Worm (Caenorhabditis elegans) whole organism, L2 larva: Measurements from ENCODE around the gene vab-7.

Source experiments
- C34F6.9 ChIP-seq: fragments of 150-350 bp; optimal IDR thresholded peaks from 2 replicates; lab custom pipeline; 2014; ENCODE audit warnings: missing biosample characterization, missing genetic modification characterization
- F13H6.1 ChIP-seq: sonication (generic microtip); optimal IDR thresholded peaks from 2 replicates; lab custom pipeline; 2016; ENCODE audit warnings: missing genetic modification characterization, missing compliant biosample characterization
- R02D3.7 ChIP-seq: fragments of 150-350 bp; optimal IDR thresholded peaks from 2 replicates; lab custom pipeline; 2014; ENCODE audit warnings: missing biosample characterization, missing genetic modification characterization
- Y55F3AM.14 ChIP-seq: fragments of 200-800 bp; sonication (Bioruptor generic); optimal IDR thresholded peaks from 2 replicates; lab custom pipeline; 2018; ENCODE audit warnings: mild to moderate bottlenecking, missing genetic modification characterization, missing compliant biosample characterization
- ZK546.5 ChIP-seq: sonication (generic microtip); optimal IDR thresholded peaks from 2 replicates; lab custom pipeline; 2017; ENCODE audit warnings: missing biosample characterization, missing genetic modification characterization
- alr-1 ChIP-seq: fragments of 150-350 bp; optimal IDR thresholded peaks from 2 replicates; lab custom pipeline; 2014; ENCODE audit warnings: missing biosample characterization, missing genetic modification characterization
- aly-2 ChIP-seq: fragments of 150-350 bp; optimal IDR thresholded peaks from 2 replicates; lab custom pipeline; 2014; ENCODE audit warnings: missing biosample characterization, missing genetic modification characterization
- ama-1 ChIP-seq: fragments of 150-350 bp; optimal IDR thresholded peaks from 2 replicates; lab custom pipeline; 2018; ENCODE audit warnings: inconsistent platforms
- blmp-1 ChIP-seq: sonication (generic microtip); optimal IDR thresholded peaks from 2 replicates; lab custom pipeline; 2017; ENCODE audit warnings: missing genetic modification characterization, mild to moderate bottlenecking, missing compliant biosample characterization, antibody characterized with exemption, moderate library complexity; ENCODE audit not compliant: insufficient read depth
- ceh-16 ChIP-seq: fragments of 150-350 bp; optimal IDR thresholded peaks from 2 replicates; lab custom pipeline; 2014; ENCODE audit warnings: missing biosample characterization, missing genetic modification characterization
- ceh-82 ChIP-seq: fragments of 150-350 bp; optimal IDR thresholded peaks from 2 replicates; lab custom pipeline; 2014; ENCODE audit warnings: missing biosample characterization, missing genetic modification characterization
- crh-2 ChIP-seq: sonication (generic microtip); optimal IDR thresholded peaks from 2 replicates; lab custom pipeline; 2017; ENCODE audit warnings: missing biosample characterization, missing genetic modification characterization
- dmd-4 ChIP-seq: sonication (generic microtip); optimal IDR thresholded peaks from 2 replicates; lab custom pipeline; 2017; ENCODE audit warnings: missing biosample characterization, missing genetic modification characterization
- egl-27 ChIP-seq: sonication (generic microtip); optimal IDR thresholded peaks from 3 replicates; lab custom pipeline; 2017; ENCODE audit warnings: missing biosample characterization, missing genetic modification reagents, missing genetic modification characterization
- elt-1 ChIP-seq: fragments of 150-350 bp; optimal IDR thresholded peaks from 2 replicates; lab custom pipeline; 2014; ENCODE audit warnings: missing biosample characterization, missing genetic modification characterization
- elt-3 ChIP-seq: sonication (generic microtip); optimal IDR thresholded peaks from 2 replicates; lab custom pipeline; 2017; ENCODE audit warnings: missing biosample characterization, missing genetic modification characterization
- fos-1 ChIP-seq: fragments of 150-350 bp; optimal IDR thresholded peaks from 2 replicates; lab custom pipeline; 2014; ENCODE audit warnings: missing biosample characterization, missing genetic modification characterization
- gmeb-1 ChIP-seq: fragments of 150-350 bp; optimal IDR thresholded peaks from 2 replicates; lab custom pipeline; 2014; ENCODE audit warnings: missing biosample characterization, missing genetic modification characterization
- lin-11 ChIP-seq: fragments of 150-350 bp; sonication (generic microtip); optimal IDR thresholded peaks from 2 replicates; lab custom pipeline; 2014; ENCODE audit warnings: missing biosample characterization, missing genetic modification characterization, inconsistent platforms, mixed read lengths
- lin-13 ChIP-seq: fragments of 150-350 bp; optimal IDR thresholded peaks from 2 replicates; lab custom pipeline; 2014; ENCODE audit warnings: missing biosample characterization, missing genetic modification reagents, missing genetic modification characterization
- lin-39 ChIP-seq: fragments of 150-350 bp; optimal IDR thresholded peaks from 2 replicates; lab custom pipeline; 2014; ENCODE audit warnings: missing biosample characterization, missing genetic modification reagents, missing genetic modification characterization
- lsy-2 ChIP-seq, 2 experiments: fragments of 150-350 bp in 1 of 2; sonication (generic microtip) in 1 of 2; optimal IDR thresholded peaks; 2 replicates each; lab custom pipeline; 2014 to 2017; ENCODE audit warnings: missing biosample characterization in 2 of 2, missing genetic modification characterization in 2 of 2
- mab-5 ChIP-seq: fragments of 150-350 bp; optimal IDR thresholded peaks from 2 replicates; lab custom pipeline; 2014; ENCODE audit warnings: missing biosample characterization, missing genetic modification characterization
- mbf-1 ChIP-seq: sonication (generic microtip); optimal IDR thresholded peaks from 2 replicates; lab custom pipeline; 2017; ENCODE audit warnings: missing biosample characterization, missing genetic modification characterization
- mdl-1 ChIP-seq, 2 experiments: fragments of 150-350 bp in 1 of 2; sonication (generic microtip) in 1 of 2; optimal IDR thresholded peaks; 2 replicates each; lab custom pipeline; 2017; ENCODE audit warnings: missing biosample characterization in 2 of 2, missing genetic modification characterization in 2 of 2
- nhr-10 ChIP-seq: sonication (generic microtip); optimal IDR thresholded peaks from 2 replicates; lab custom pipeline; 2017; ENCODE audit warnings: missing biosample characterization, missing genetic modification characterization
- nhr-11 ChIP-seq: fragments of 150-350 bp; optimal IDR thresholded peaks from 2 replicates; lab custom pipeline; 2014; ENCODE audit warnings: missing biosample characterization, missing genetic modification characterization
- nhr-12 ChIP-seq: fragments of 150-350 bp; optimal IDR thresholded peaks from 2 replicates; lab custom pipeline; 2014; ENCODE audit warnings: missing biosample characterization, missing genetic modification characterization
- nhr-129 ChIP-seq: fragments of 150-350 bp; optimal IDR thresholded peaks from 2 replicates; lab custom pipeline; 2014; ENCODE audit warnings: missing biosample characterization, missing genetic modification characterization
- nhr-21 ChIP-seq: fragments of 150-350 bp; optimal IDR thresholded peaks from 2 replicates; lab custom pipeline; 2014; ENCODE audit warnings: missing biosample characterization, missing genetic modification characterization
- nhr-23 ChIP-seq: fragments of 150-350 bp; optimal IDR thresholded peaks from 2 replicates; lab custom pipeline; 2014; ENCODE audit warnings: missing biosample characterization, missing genetic modification reagents, missing genetic modification characterization
- nhr-237 ChIP-seq: fragments of 150-350 bp; optimal IDR thresholded peaks from 2 replicates; lab custom pipeline; 2014; ENCODE audit warnings: missing biosample characterization, missing genetic modification characterization
- nhr-25 ChIP-seq: fragments of 150-350 bp; sonication (generic microtip); optimal IDR thresholded peaks from 3 replicates; lab custom pipeline; 2014; ENCODE audit warnings: missing biosample characterization, missing genetic modification characterization
- nhr-6 ChIP-seq: fragments of 150-350 bp; optimal IDR thresholded peaks from 2 replicates; lab custom pipeline; 2014; ENCODE audit warnings: missing biosample characterization, missing genetic modification characterization
- nhr-77 ChIP-seq: fragments of 150-350 bp; optimal IDR thresholded peaks from 2 replicates; lab custom pipeline; 2014; ENCODE audit warnings: missing biosample characterization, missing genetic modification characterization
- peb-1 ChIP-seq: fragments of 150-350 bp; optimal IDR thresholded peaks from 2 replicates; lab custom pipeline; 2014; ENCODE audit warnings: missing biosample characterization, missing genetic modification characterization
- sem-4 ChIP-seq: fragments of 150-350 bp; optimal IDR thresholded peaks from 2 replicates; lab custom pipeline; 2014; ENCODE audit warnings: missing biosample characterization, missing genetic modification reagents, missing genetic modification characterization
- skn-1 ChIP-seq: sonication (generic microtip); optimal IDR thresholded peaks from 2 replicates; lab custom pipeline; 2017; ENCODE audit warnings: missing biosample characterization, missing genetic modification characterization
- sma-3 ChIP-seq: sonication (generic microtip); optimal IDR thresholded peaks from 2 replicates; lab custom pipeline; 2016; ENCODE audit warnings: missing genetic modification reagents, missing genetic modification characterization, missing compliant biosample characterization
- sma-9 ChIP-seq, 2 experiments: fragments of 150-350 bp in 1 of 2; sonication (generic microtip) in 1 of 2; optimal IDR thresholded peaks; 2 replicates each; lab custom pipeline; 2014 to 2016; ENCODE audit warnings: missing genetic modification characterization in 2 of 2, mild to moderate bottlenecking in 1 of 2, missing biosample characterization in 1 of 2, missing compliant biosample characterization in 1 of 2, missing genetic modification reagents in 1 of 2, moderate library complexity in 1 of 2
- snpc-4 ChIP-seq: fragments of 150-350 bp; optimal IDR thresholded peaks from 2 replicates; lab custom pipeline; 2014; ENCODE audit warnings: missing biosample characterization, missing genetic modification characterization
- unc-39 ChIP-seq: fragments of 150-350 bp; optimal IDR thresholded peaks from 2 replicates; lab custom pipeline; 2014; ENCODE audit warnings: missing biosample characterization, missing genetic modification characterization
- unc-55 ChIP-seq: fragments of 150-350 bp; sonication (generic microtip); optimal IDR thresholded peaks from 3 replicates; lab custom pipeline; 2014; ENCODE audit warnings: missing biosample characterization, missing genetic modification reagents, missing genetic modification characterization
- unc-62 ChIP-seq: fragments of 150-350 bp; optimal IDR thresholded peaks from 2 replicates; lab custom pipeline; 2014; ENCODE audit warnings: missing biosample characterization, missing genetic modification reagents, missing genetic modification characterization
- zag-1 ChIP-seq: fragments of 150-350 bp; optimal IDR thresholded peaks from 2 replicates; lab custom pipeline; 2014; ENCODE audit warnings: missing biosample characterization, missing genetic modification characterization
- ztf-1 ChIP-seq: fragments of 200-800 bp; sonication (Bioruptor generic); conservative IDR thresholded peaks from 2 replicates; pipeline ENCODE4 v1.3.6; 2022; ENCODE audit warnings: missing genetic modification characterization, missing compliant biosample characterization
- ztf-11 ChIP-seq: sonication (generic microtip); optimal IDR thresholded peaks from 2 replicates; lab custom pipeline; 2017; ENCODE audit warnings: missing biosample characterization, missing genetic modification characterization
- ztf-4 ChIP-seq: fragments of 150-350 bp; optimal IDR thresholded peaks from 2 replicates; lab custom pipeline; 2014; ENCODE audit warnings: missing biosample characterization, missing genetic modification characterization

vab-7 gene

DNA sequence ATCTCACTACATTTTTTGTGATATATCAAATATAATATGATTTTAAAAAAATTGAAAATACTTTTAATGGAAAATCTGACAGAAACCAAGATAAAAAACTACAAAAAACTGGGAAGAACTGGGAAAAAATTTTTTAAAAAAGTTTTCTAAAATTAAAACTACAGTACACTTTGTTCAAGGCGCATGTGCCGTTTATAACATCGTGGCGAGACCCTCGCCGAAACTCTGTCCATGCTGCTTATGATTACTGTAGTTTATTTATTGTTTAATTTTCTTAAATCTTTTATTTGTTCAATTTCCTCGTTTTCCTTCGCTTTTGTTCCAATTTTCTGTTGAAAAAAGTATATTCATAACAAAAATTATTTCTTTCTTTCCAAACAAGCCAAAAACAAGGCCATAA is 38.7 kb upstream of the vab-7 start, which contains the start of gene athp-1:
Gene athp-1, plus strand, starts transcription at position 305 of the 400 bp plus-strand sequence.
- TF ChIP-seq skn-1 (tag; lab: Kevin White, UChicago) (no peak), F13H6.1 (tag; lab: Kevin White, UChicago) (no peak), C34F6.9 (tag; lab: Kevin White, UChicago) (no peak), elt-1 (tag; lab: Kevin White, UChicago) (no peak), mdl-1 (tag; optimal IDR thresholded peaks at IDR 0.05; lab: Kevin White, UChicago) (no peak), ama-1 (no peak), zag-1 (no peak), lsy-2 (tag; optimal IDR thresholded peaks at IDR 0.05; lab: Kevin White, UChicago) (no peak), ztf-11 (tag; lab: Kevin White, UChicago) (no peak), nhr-129 (tag; lab: Kevin White, UChicago) (no peak), sma-9 (GFP tag; optimal IDR thresholded peaks at IDR 0.05; lab: Kevin White, UChicago) (no peak), sma-9 (tag; optimal IDR thresholded peaks at IDR 0.05; lab: Kevin White, UChicago) (no peak), nhr-11 (no peak), nhr-25 (no peak), nhr-77 (no peak)
- TF ChIP-seq, all 48 proteins: peak for 0

DNA sequence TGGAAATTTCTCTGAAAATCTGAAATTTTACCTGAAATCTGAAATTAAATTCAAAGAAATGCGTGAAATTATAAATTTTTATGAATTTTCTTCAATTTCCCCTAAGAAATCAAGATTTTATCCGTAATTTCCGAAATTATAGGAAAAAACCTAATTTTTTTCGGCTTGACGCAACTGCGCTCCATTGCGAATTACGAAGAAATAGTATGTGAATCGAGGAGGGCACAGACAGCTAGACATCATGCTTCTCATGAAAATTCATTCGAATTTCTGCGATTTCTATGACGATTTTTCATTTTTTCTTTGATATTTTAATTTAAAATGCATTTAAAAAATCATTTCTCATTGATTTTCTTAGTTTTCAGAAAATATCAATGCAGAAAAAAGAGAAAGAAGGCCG is 38.1 kb upstream of the vab-7 start:
- TF ChIP-seq nhr-23 (tag; lab: Kevin White, UChicago) (no peak), nhr-21 (peak; percentile 52), fos-1 (tag; lab: Kevin White, UChicago) (no peak), ceh-16 (no peak), lsy-2 (tag; optimal IDR thresholded peaks at IDR 0.05; lab: Kevin White, UChicago) (peak; percentile 59 to 84), lin-13 (peak; percentile 62), alr-1 (tag; lab: Kevin White, UChicago) (no peak), skn-1 (tag; lab: Kevin White, UChicago) (no peak), nhr-12 (tag; lab: Kevin White, UChicago) (no peak), R02D3.7 (no peak), mbf-1 (tag; lab: Kevin White, UChicago) (no peak), Y55F3AM.14 (GFP tag; lab: Kevin White, UChicago) (no peak), dmd-4 (tag; lab: Kevin White, UChicago) (no peak), mdl-1 (tag; optimal IDR thresholded peaks at IDR 0.05; lab: Kevin White, UChicago) (no peak), aly-2 (tag; lab: Kevin White, UChicago) (no peak), ama-1 (no peak), sma-3 (GFP tag; lab: Kevin White, UChicago) (peak; percentile 82), lin-11 (tag; lab: Kevin White, UChicago) (no peak), ztf-11 (tag; lab: Kevin White, UChicago) (no peak), snpc-4 (peak; percentile 24), ZK546.5 (tag; lab: Kevin White, UChicago) (no peak), ztf-1 (no peak), unc-55 (GFP tag; lab: Kevin White, UChicago) (peak; percentile 82), peb-1 (tag; lab: Kevin White, UChicago) (no peak), unc-39 (tag; lab: Kevin White, UChicago) (no peak), sma-9 (GFP tag; optimal IDR thresholded peaks at IDR 0.05; lab: Kevin White, UChicago) (no peak), sma-9 (tag; optimal IDR thresholded peaks at IDR 0.05; lab: Kevin White, UChicago) (no peak), ceh-82 (no peak), unc-62 (GFP tag; lab: Kevin White, UChicago) (no peak), nhr-10 (tag; lab: Kevin White, UChicago) (no peak), nhr-237 (no peak), sem-4 (tag; lab: Kevin White, UChicago) (no peak), egl-27 (no peak), blmp-1 (tag; lab: Kevin White, UChicago) (no peak), C34F6.9 (tag; lab: Kevin White, UChicago) (peak; percentile 86), mab-5 (tag; lab: Kevin White, UChicago) (peak; percentile 40), nhr-11 (no peak), nhr-77 (no peak), crh-2 (tag; lab: Kevin White, UChicago) (peak; percentile 60), gmeb-1 (peak; percentile 77), F13H6.1 (tag; lab: Kevin White, UChicago) (peak; percentile 39), nhr-6 (tag; lab: Kevin White, UChicago) (peak; percentile 74), lin-39 (tag; lab: Kevin White, UChicago) (no peak), zag-1 (no peak), nhr-129 (tag; lab: Kevin White, UChicago) (peak; percentile 34), nhr-25 (peak; percentile 58), elt-1 (tag; lab: Kevin White, UChicago) (no peak), elt-3 (tag; lab: Kevin White, UChicago) (no peak), ztf-4 (tag; lab: Kevin White, UChicago) (no peak)
